Fruit fly (Drosophila melanogaster) whole organism, embryonic: ENCODE results near the gene CG31267.

ENCODE experiments used
- Aef1 ChIP-seq: fragments of 200-800 bp; sonication (Bioruptor generic); IDR thresholded peaks from 3 replicates; pipeline ENCODE4 v1.3.6; 2022; ENCODE audit warnings: missing biosample characterization, missing genetic modification characterization
- BEAF-32 ChIP-seq: fragments of 200-800 bp; sonication (Bioruptor generic); optimal IDR thresholded peaks from 3 replicates; lab custom pipeline; 2017; ENCODE audit warnings: missing biosample characterization, missing genetic modification characterization, mild to moderate bottlenecking, moderate library complexity, missing genetic modification reagents
- CG10147 ChIP-seq: fragments of 200-800 bp; sonication (Bioruptor generic); optimal IDR thresholded peaks from 2 replicates; lab custom pipeline; 2019; ENCODE audit warnings: missing biosample characterization, mild to moderate bottlenecking, missing genetic modification characterization, moderate library complexity
- CG11247 ChIP-seq: fragments of 200-800 bp; sonication (Bioruptor generic); IDR thresholded peaks from 2 replicates; pipeline ENCODE4 v1.3.6; 2022; ENCODE audit warnings: missing biosample characterization, missing genetic modification characterization
- CG12071 ChIP-seq: fragments of 200-800 bp; sonication (Bioruptor generic); optimal IDR thresholded peaks from 3 replicates; lab custom pipeline; 2018; ENCODE audit warnings: missing biosample characterization, mild to moderate bottlenecking, missing genetic modification characterization
- CG14441 ChIP-seq: fragments of 200-800 bp; sonication (Bioruptor generic); IDR thresholded peaks from 2 replicates; pipeline ENCODE4 v1.3.6; 2022; ENCODE audit warnings: missing biosample characterization, missing genetic modification characterization
- CG14860 ChIP-seq: fragments of 200-800 bp; sonication (Bioruptor generic); IDR thresholded peaks from 3 replicates; pipeline ENCODE4 v1.3.6; 2022; ENCODE audit warnings: missing biosample characterization, missing genetic modification characterization; ENCODE audit not compliant: partially characterized antibody
- CG15514 ChIP-seq: fragments of 200-800 bp; sonication (Bioruptor generic); optimal IDR thresholded peaks from 3 replicates; lab custom pipeline; 2017; ENCODE audit warnings: missing biosample characterization, missing genetic modification characterization, mild to moderate bottlenecking, moderate library complexity, missing genetic modification reagents
- CG15696 ChIP-seq: fragments of 200-800 bp; sonication (Bioruptor generic); optimal IDR thresholded peaks from 2 replicates; lab custom pipeline; 2019; ENCODE audit warnings: missing biosample characterization, mild to moderate bottlenecking, missing genetic modification characterization, moderate library complexity
- CG17829 ChIP-seq: fragments of 200-800 bp; optimal IDR thresholded peaks from 2 replicates; lab custom pipeline; 2019; ENCODE audit warnings: missing biosample characterization, mild to moderate bottlenecking, missing genetic modification characterization, moderate library complexity
- CG18599 ChIP-seq: fragments of 200-800 bp; sonication (Bioruptor generic); optimal IDR thresholded peaks from 3 replicates; lab custom pipeline; 2017; ENCODE audit warnings: missing biosample characterization, missing genetic modification characterization, mild to moderate bottlenecking, moderate library complexity, missing genetic modification reagents
- CG2120 ChIP-seq: fragments of 200-800 bp; sonication (Bioruptor generic); optimal IDR thresholded peaks from 3 replicates; lab custom pipeline; 2016; ENCODE audit warnings: missing biosample characterization, missing genetic modification characterization
- CG34224 ChIP-seq: fragments of 200-800 bp; sonication (Bioruptor generic); IDR thresholded peaks from 3 replicates; pipeline ENCODE4 v1.3.6; 2022; ENCODE audit warnings: missing biosample characterization, missing genetic modification characterization; ENCODE audit not compliant: partially characterized antibody
- CG4328 ChIP-seq: fragments of 200-800 bp; sonication (Bioruptor generic); optimal IDR thresholded peaks from 3 replicates; lab custom pipeline; 2017; ENCODE audit warnings: missing biosample characterization, missing genetic modification reagents, missing genetic modification characterization
- CG7963 ChIP-seq: fragments of 200-800 bp; sonication (Bioruptor generic); IDR thresholded peaks from 3 replicates; pipeline ENCODE4 v1.3.6; 2022; ENCODE audit warnings: missing biosample characterization, missing genetic modification characterization; ENCODE audit not compliant: partially characterized antibody
- CG9797 ChIP-seq: fragments of 200-800 bp; sonication (Bioruptor generic); optimal IDR thresholded peaks from 3 replicates; lab custom pipeline; 2018; ENCODE audit warnings: missing biosample characterization, mild to moderate bottlenecking, missing genetic modification characterization
- CTCF ChIP-seq: fragments of 200-800 bp; sonication (Bioruptor generic); optimal IDR thresholded peaks from 2 replicates; lab custom pipeline; 2017; ENCODE audit warnings: missing biosample characterization, mild to moderate bottlenecking, missing genetic modification characterization, moderate library complexity
- CoRest ChIP-seq: fragments of 200-800 bp; sonication (Bioruptor generic); optimal IDR thresholded peaks from 3 replicates; lab custom pipeline; 2018; ENCODE audit warnings: missing biosample characterization, mild to moderate bottlenecking, missing genetic modification characterization, moderate library complexity
- Dll ChIP-seq: fragments of 200-800 bp; sonication (Bioruptor generic); IDR thresholded peaks from 4 replicates; pipeline ENCODE4 v1.3.6; 2022; ENCODE audit warnings: missing biosample characterization, missing genetic modification characterization; ENCODE audit not compliant: partially characterized antibody
- Dp ChIP-seq: fragments of 200-800 bp; sonication (Bioruptor generic); optimal IDR thresholded peaks from 2 replicates; lab custom pipeline; 2018; ENCODE audit warnings: missing biosample characterization, mild to moderate bottlenecking, missing genetic modification characterization, moderate library complexity
- Lhr ChIP-seq: fragments of 200-800 bp; sonication (Bioruptor generic); optimal IDR thresholded peaks from 3 replicates; lab custom pipeline; 2017; ENCODE audit warnings: mild to moderate bottlenecking, missing biosample characterization, missing genetic modification reagents, missing genetic modification characterization
- MBD-R2 ChIP-seq: fragments of 200-800 bp; sonication (Bioruptor generic); IDR thresholded peaks from 2 replicates; pipeline ENCODE4 v1.3.6; 2022; ENCODE audit warnings: missing biosample characterization, missing genetic modification characterization
- Mad ChIP-seq: fragments of 200-800 bp; sonication (Bioruptor generic); optimal IDR thresholded peaks from 2 replicates; lab custom pipeline; 2016; ENCODE audit warnings: missing biosample characterization, missing genetic modification characterization
- Max ChIP-seq: fragments of 200-800 bp; sonication (Bioruptor generic); optimal IDR thresholded peaks from 2 replicates; lab custom pipeline; 2016; ENCODE audit warnings: missing biosample characterization, mild to moderate bottlenecking, missing genetic modification characterization
- Med ChIP-seq: fragments of 200-800 bp; sonication (Bioruptor generic); peaks from one replicate; lab custom pipeline; 2016; ENCODE audit warnings: missing biosample characterization, missing genetic modification characterization, mild to moderate bottlenecking, inconsistent platforms, moderate library complexity
- NFAT ChIP-seq: fragments of 200-800 bp; sonication (Bioruptor generic); IDR thresholded peaks from 2 replicates; pipeline ENCODE4 v1.3.6; 2022; ENCODE audit warnings: missing biosample characterization, missing genetic modification characterization
- Opbp ChIP-seq: fragments of 200-800 bp; sonication (Bioruptor generic); IDR thresholded peaks from 3 replicates; pipeline ENCODE4 v1.3.6; 2022; ENCODE audit warnings: missing biosample characterization, missing genetic modification characterization; ENCODE audit not compliant: partially characterized antibody
- Ravus ChIP-seq: fragments of 200-800 bp; sonication (Bioruptor generic); IDR thresholded peaks from 2 replicates; pipeline ENCODE4 v1.3.6; 2022; ENCODE audit warnings: missing biosample characterization, missing genetic modification characterization
- Scr ChIP-seq: fragments of 200-800 bp; sonication (Bioruptor generic); IDR thresholded peaks from 2 replicates; pipeline ENCODE4 v1.3.6; 2022; ENCODE audit warnings: missing biosample characterization, missing genetic modification characterization; ENCODE audit not compliant: partially characterized antibody
- Sry-β ChIP-seq: fragments of 200-800 bp; sonication (Bioruptor generic); optimal IDR thresholded peaks from 2 replicates; lab custom pipeline; 2018; ENCODE audit warnings: missing biosample characterization, mild to moderate bottlenecking, missing genetic modification characterization, moderate library complexity
- az2 ChIP-seq: fragments of 200-800 bp; sonication (Bioruptor generic); optimal IDR thresholded peaks from 3 replicates; lab custom pipeline; 2016; ENCODE audit warnings: missing biosample characterization, missing genetic modification characterization
- bab2 ChIP-seq: fragments of 200-800 bp; sonication (Bioruptor generic); optimal IDR thresholded peaks from 2 replicates; lab custom pipeline; 2016; ENCODE audit warnings: missing biosample characterization, missing genetic modification characterization
- bbx ChIP-seq: fragments of 200-800 bp; sonication (Bioruptor generic); IDR thresholded peaks from 2 replicates; pipeline ENCODE4 v1.3.6; 2022; ENCODE audit warnings: missing biosample characterization, missing genetic modification characterization; ENCODE audit not compliant: partially characterized antibody
- ftz-f1 ChIP-seq: fragments of 200-800 bp; sonication (Bioruptor generic); optimal IDR thresholded peaks from 2 replicates; lab custom pipeline; 2016; ENCODE audit warnings: missing biosample characterization, missing genetic modification characterization
- gcm ChIP-seq: fragments of 200-800 bp; sonication (Bioruptor generic); optimal IDR thresholded peaks from 2 replicates; lab custom pipeline; 2019; ENCODE audit warnings: missing biosample characterization, mild to moderate bottlenecking, missing genetic modification characterization, moderate library complexity
- lab ChIP-seq: fragments of 200-800 bp; sonication (Bioruptor generic); optimal IDR thresholded peaks from 3 replicates; lab custom pipeline; 2017; ENCODE audit warnings: missing biosample characterization, missing genetic modification characterization, mild to moderate bottlenecking, moderate library complexity, missing genetic modification reagents
- nau ChIP-seq: fragments of 200-800 bp; sonication (Bioruptor generic); optimal IDR thresholded peaks from 3 replicates; lab custom pipeline; 2017; ENCODE audit warnings: missing biosample characterization, mild to moderate bottlenecking, missing genetic modification characterization, missing genetic modification reagents
- odd ChIP-seq: fragments of 200-800 bp; sonication (Bioruptor generic); optimal IDR thresholded peaks from 2 replicates; lab custom pipeline; 2017; ENCODE audit warnings: missing biosample characterization, mild to moderate bottlenecking, missing genetic modification characterization
- pan ChIP-seq, 4 experiments: fragments of >200 bp in 3 of 4; fragments of 200-800 bp in 1 of 4; sonication (Bioruptor generic) in 1 of 4; optimal IDR thresholded peaks in 3 of 4; IDR thresholded peaks in 1 of 4; 2 replicates each; pipeline versions ENCODE4 v1.3.6 to Lab custom; 2017 to 2022; ENCODE audit warnings: missing biosample characterization in 2 of 4, missing genetic modification characterization in 2 of 4, mixed read lengths in 1 of 4
- sima ChIP-seq: fragments of 200-800 bp; sonication (Bioruptor generic); optimal IDR thresholded peaks from 2 replicates; lab custom pipeline; 2016; ENCODE audit warnings: missing biosample characterization, missing genetic modification characterization
- sna ChIP-seq: fragments of 200-800 bp; sonication (Bioruptor generic); IDR thresholded peaks from 2 replicates; pipeline ENCODE4 v1.3.6; 2022; ENCODE audit warnings: missing biosample characterization, missing genetic modification characterization; ENCODE audit not compliant: partially characterized antibody
- sob ChIP-seq: fragments of 200-800 bp; sonication (Bioruptor generic); IDR thresholded peaks from 2 replicates; pipeline ENCODE4 v1.3.6; 2022; ENCODE audit warnings: missing biosample characterization, missing genetic modification characterization
- sug ChIP-seq: fragments of 200-800 bp; optimal IDR thresholded peaks from 2 replicates; lab custom pipeline; 2019; ENCODE audit warnings: missing biosample characterization, mild to moderate bottlenecking, missing genetic modification characterization, moderate library complexity
- tll ChIP-seq, 2 experiments: fragments of 200-800 bp in 1 of 2; fragments of >200 bp in 1 of 2; sonication (Bioruptor generic) in 1 of 2; optimal IDR thresholded peaks; 2 replicates each; lab custom pipeline; 2017 to 2019; ENCODE audit warnings: missing biosample characterization in 2 of 2, missing genetic modification characterization in 2 of 2, mild to moderate bottlenecking in 1 of 2, moderate library complexity in 1 of 2
- trem ChIP-seq: fragments of 200-800 bp; optimal IDR thresholded peaks from 3 replicates; lab custom pipeline; 2019; ENCODE audit warnings: missing biosample characterization, mild to moderate bottlenecking, missing genetic modification characterization, moderate library complexity
- vvl ChIP-seq: fragments of 200-800 bp; sonication (Bioruptor generic); IDR thresholded peaks from 2 replicates; pipeline ENCODE4 v1.3.6; 2022; ENCODE audit warnings: missing biosample characterization, missing genetic modification characterization
- zfh2 ChIP-seq: fragments of 200-800 bp; sonication (Bioruptor generic); optimal IDR thresholded peaks from 2 replicates; lab custom pipeline; 2016; ENCODE audit warnings: missing biosample characterization, missing genetic modification characterization

CG31267 gene

dm6 chr3R:17149080-17149746 lies 15.2 kb downstream of the CG31267 start, which contains the start of the genes m-cup and Det (continued):
- TF ChIP-seq CG34224 (GFP tag; lab: Robert Waterston, UW) = peak; percentile 39; the same call in 2 of the 3 replicates
- no peak for TF ChIP-seq Mad (GFP tag; lab: Kevin White, UChicago)
- TF ChIP-seq sob (GFP tag; lab: Robert Waterston, UW) = 0 out of 2 replicates have a peak, but pooled peaks have one; percentile 7
- TF ChIP-seq CG14860 (GFP tag; lab: Robert Waterston, UW) = peak; percentile 49; the same call in 1 of the 3 replicates
- peak; percentile 17 for TF ChIP-seq CG2120
- TF ChIP-seq zfh2 (GFP tag; lab: Kevin White, UChicago) = peak; percentile 31
- TF ChIP-seq CTCF (GFP tag; lab: Kevin White, UChicago) = peak; percentile 30
- TF ChIP-seq CoRest (tag; lab: Kevin White, UChicago) = peak; percentile 45
- peak; percentile 49 for TF ChIP-seq Lhr (GFP tag; lab: Kevin White, UChicago)
- TF ChIP-seq Dp (GFP tag; lab: Kevin White, UChicago) = peak; percentile 82
- TF ChIP-seq CG15696 (tag; lab: Kevin White, UChicago) = peak; percentile 21
- TF ChIP-seq lab (GFP tag; lab: Kevin White, UChicago) = peak; percentile 2
- TF ChIP-seq Dll (GFP tag; lab: Robert Waterston, UW) = peak; percentile 88
- peak; percentile 47 for TF ChIP-seq CG9797
- TF ChIP-seq pan (optimal IDR thresholded peaks at IDR 0.05; lab: Kevin White, UChicago) = no peak
- TF ChIP-seq pan (GFP tag; optimal IDR thresholded peaks at IDR 0.05 in 1 of 2, IDR thresholded peaks at IDR 0.05 in 1 of 2) = peak in 1 of 2 experiments; percentile 33
- peak; percentile 18 for TF ChIP-seq Sry-β (GFP tag; lab: Kevin White, UChicago)
- TF ChIP-seq bab2 (GFP tag; lab: Kevin White, UChicago) = no peak
- peak; percentile 20 for TF ChIP-seq sug (tag; lab: Kevin White, UChicago)
- peak; percentile 49; the same call in 2 of the 3 replicates for TF ChIP-seq Opbp
- peak; percentile 71 for TF ChIP-seq trem (tag; lab: Kevin White, UChicago)
- peak; percentile 10 for TF ChIP-seq CG10147 (GFP tag; lab: Kevin White, UChicago)
- no peak for TF ChIP-seq sima (GFP tag; lab: Kevin White, UChicago)
- TF ChIP-seq CG14441 = no peak
- TF ChIP-seq Scr (GFP tag; lab: Robert Waterston, UW) = peak; percentile 82
- peak; percentile 86 for TF ChIP-seq BEAF-32 (GFP tag; lab: Kevin White, UChicago)
- TF ChIP-seq bbx (GFP tag; lab: Robert Waterston, UW) = peak; percentile 41; the same call in 1 of the 2 replicates
- no peak for TF ChIP-seq CG12071 (GFP tag; lab: Kevin White, UChicago)
- no peak for TF ChIP-seq CG11247 (GFP tag; lab: Robert Waterston, UW)
- TF ChIP-seq CG4328 (GFP tag; lab: Kevin White, UChicago) = peak; percentile 3
- TF ChIP-seq gcm (GFP tag; lab: Kevin White, UChicago) = no peak
- peak; percentile 15; the same call in 1 of the 3 replicates for TF ChIP-seq Aef1 (GFP tag; lab: Robert Waterston, UW)
- TF ChIP-seq sna = peak; percentile 43; the same call in 1 of the 2 replicates
- no peak for TF ChIP-seq nau (GFP tag; lab: Kevin White, UChicago)
- TF ChIP-seq CG18599 (GFP tag; lab: Kevin White, UChicago) = peak; percentile 18
- TF ChIP-seq NFAT (GFP tag; lab: Robert Waterston, UW) = no peak
- TF ChIP-seq ftz-f1 (GFP tag; lab: Kevin White, UChicago) = no peak
- peak; percentile 74 for TF ChIP-seq Med (GFP tag; lab: Kevin White, UChicago)
- no peak for TF ChIP-seq Max (GFP tag; lab: Kevin White, UChicago)
- TF ChIP-seq CG7963 (GFP tag; lab: Robert Waterston, UW) = peak; percentile 58; the same call in 1 of the 3 replicates
- TF ChIP-seq MBD-R2 (GFP tag; lab: Robert Waterston, UW) = peak; percentile 68
- no peak for TF ChIP-seq odd (GFP tag; lab: Kevin White, UChicago)
- TF ChIP-seq tll (GFP tag; optimal IDR thresholded peaks at IDR 0.05; lab: Kevin White, UChicago) = peak in 1 of 2 experiments; percentile 70
- peak; percentile 32 for TF ChIP-seq CG15514 (GFP tag; lab: Kevin White, UChicago)
- 0 out of 2 replicates have a peak, but pooled peaks have one; percentile 3 for TF ChIP-seq vvl (GFP tag; lab: Robert Waterston, UW)
- no peak for TF ChIP-seq az2
- TF ChIP-seq Ravus = no peak
- peak; percentile 37 for TF ChIP-seq CG17829
